Worm (Caenorhabditis elegans) whole organism, L2 larva: ENCODE results near the gene K08D9.6.

ENCODE experiments used
- C34F6.9 ChIP-seq: fragments of 150-350 bp; optimal IDR thresholded peaks from 2 replicates; lab custom pipeline; 2014; ENCODE audit warnings: missing biosample characterization, missing genetic modification characterization
- F13H6.1 ChIP-seq: sonication (generic microtip); optimal IDR thresholded peaks from 2 replicates; lab custom pipeline; 2016; ENCODE audit warnings: missing genetic modification characterization, missing compliant biosample characterization
- R02D3.7 ChIP-seq: fragments of 150-350 bp; optimal IDR thresholded peaks from 2 replicates; lab custom pipeline; 2014; ENCODE audit warnings: missing biosample characterization, missing genetic modification characterization
- Y55F3AM.14 ChIP-seq: fragments of 200-800 bp; sonication (Bioruptor generic); optimal IDR thresholded peaks from 2 replicates; lab custom pipeline; 2018; ENCODE audit warnings: mild to moderate bottlenecking, missing genetic modification characterization, missing compliant biosample characterization
- ZK546.5 ChIP-seq: sonication (generic microtip); optimal IDR thresholded peaks from 2 replicates; lab custom pipeline; 2017; ENCODE audit warnings: missing biosample characterization, missing genetic modification characterization
- ama-1 ChIP-seq: fragments of 150-350 bp; optimal IDR thresholded peaks from 2 replicates; lab custom pipeline; 2018; ENCODE audit warnings: inconsistent platforms
- blmp-1 ChIP-seq: sonication (generic microtip); optimal IDR thresholded peaks from 2 replicates; lab custom pipeline; 2017; ENCODE audit warnings: missing genetic modification characterization, mild to moderate bottlenecking, missing compliant biosample characterization, antibody characterized with exemption, moderate library complexity; ENCODE audit not compliant: insufficient read depth
- ceh-16 ChIP-seq: fragments of 150-350 bp; optimal IDR thresholded peaks from 2 replicates; lab custom pipeline; 2014; ENCODE audit warnings: missing biosample characterization, missing genetic modification characterization
- crh-2 ChIP-seq: sonication (generic microtip); optimal IDR thresholded peaks from 2 replicates; lab custom pipeline; 2017; ENCODE audit warnings: missing biosample characterization, missing genetic modification characterization
- egl-27 ChIP-seq: sonication (generic microtip); optimal IDR thresholded peaks from 3 replicates; lab custom pipeline; 2017; ENCODE audit warnings: missing biosample characterization, missing genetic modification reagents, missing genetic modification characterization
- fos-1 ChIP-seq: fragments of 150-350 bp; optimal IDR thresholded peaks from 2 replicates; lab custom pipeline; 2014; ENCODE audit warnings: missing biosample characterization, missing genetic modification characterization
- gmeb-1 ChIP-seq: fragments of 150-350 bp; optimal IDR thresholded peaks from 2 replicates; lab custom pipeline; 2014; ENCODE audit warnings: missing biosample characterization, missing genetic modification characterization
- lin-11 ChIP-seq: fragments of 150-350 bp; sonication (generic microtip); optimal IDR thresholded peaks from 2 replicates; lab custom pipeline; 2014; ENCODE audit warnings: missing biosample characterization, missing genetic modification characterization, inconsistent platforms, mixed read lengths
- lin-13 ChIP-seq: fragments of 150-350 bp; optimal IDR thresholded peaks from 2 replicates; lab custom pipeline; 2014; ENCODE audit warnings: missing biosample characterization, missing genetic modification reagents, missing genetic modification characterization
- lsy-2 ChIP-seq, 2 experiments: fragments of 150-350 bp in 1 of 2; sonication (generic microtip) in 1 of 2; optimal IDR thresholded peaks; 2 replicates each; lab custom pipeline; 2014 to 2017; ENCODE audit warnings: missing biosample characterization in 2 of 2, missing genetic modification characterization in 2 of 2
- mbf-1 ChIP-seq: sonication (generic microtip); optimal IDR thresholded peaks from 2 replicates; lab custom pipeline; 2017; ENCODE audit warnings: missing biosample characterization, missing genetic modification characterization
- mdl-1 ChIP-seq, 2 experiments: fragments of 150-350 bp in 1 of 2; sonication (generic microtip) in 1 of 2; optimal IDR thresholded peaks; 2 replicates each; lab custom pipeline; 2017; ENCODE audit warnings: missing biosample characterization in 2 of 2, missing genetic modification characterization in 2 of 2
- nhr-11 ChIP-seq: fragments of 150-350 bp; optimal IDR thresholded peaks from 2 replicates; lab custom pipeline; 2014; ENCODE audit warnings: missing biosample characterization, missing genetic modification characterization
- nhr-12 ChIP-seq: fragments of 150-350 bp; optimal IDR thresholded peaks from 2 replicates; lab custom pipeline; 2014; ENCODE audit warnings: missing biosample characterization, missing genetic modification characterization
- nhr-23 ChIP-seq: fragments of 150-350 bp; optimal IDR thresholded peaks from 2 replicates; lab custom pipeline; 2014; ENCODE audit warnings: missing biosample characterization, missing genetic modification reagents, missing genetic modification characterization
- nhr-237 ChIP-seq: fragments of 150-350 bp; optimal IDR thresholded peaks from 2 replicates; lab custom pipeline; 2014; ENCODE audit warnings: missing biosample characterization, missing genetic modification characterization
- nhr-25 ChIP-seq: fragments of 150-350 bp; sonication (generic microtip); optimal IDR thresholded peaks from 3 replicates; lab custom pipeline; 2014; ENCODE audit warnings: missing biosample characterization, missing genetic modification characterization
- nhr-77 ChIP-seq: fragments of 150-350 bp; optimal IDR thresholded peaks from 2 replicates; lab custom pipeline; 2014; ENCODE audit warnings: missing biosample characterization, missing genetic modification characterization
- peb-1 ChIP-seq: fragments of 150-350 bp; optimal IDR thresholded peaks from 2 replicates; lab custom pipeline; 2014; ENCODE audit warnings: missing biosample characterization, missing genetic modification characterization
- sem-4 ChIP-seq: fragments of 150-350 bp; optimal IDR thresholded peaks from 2 replicates; lab custom pipeline; 2014; ENCODE audit warnings: missing biosample characterization, missing genetic modification reagents, missing genetic modification characterization
- sma-9 ChIP-seq, 2 experiments: fragments of 150-350 bp in 1 of 2; sonication (generic microtip) in 1 of 2; optimal IDR thresholded peaks; 2 replicates each; lab custom pipeline; 2014 to 2016; ENCODE audit warnings: missing genetic modification characterization in 2 of 2, mild to moderate bottlenecking in 1 of 2, missing biosample characterization in 1 of 2, missing compliant biosample characterization in 1 of 2, missing genetic modification reagents in 1 of 2, moderate library complexity in 1 of 2
- unc-39 ChIP-seq: fragments of 150-350 bp; optimal IDR thresholded peaks from 2 replicates; lab custom pipeline; 2014; ENCODE audit warnings: missing biosample characterization, missing genetic modification characterization
- unc-55 ChIP-seq: fragments of 150-350 bp; sonication (generic microtip); optimal IDR thresholded peaks from 3 replicates; lab custom pipeline; 2014; ENCODE audit warnings: missing biosample characterization, missing genetic modification reagents, missing genetic modification characterization
- unc-62 ChIP-seq: fragments of 150-350 bp; optimal IDR thresholded peaks from 2 replicates; lab custom pipeline; 2014; ENCODE audit warnings: missing biosample characterization, missing genetic modification reagents, missing genetic modification characterization
- zag-1 ChIP-seq: fragments of 150-350 bp; optimal IDR thresholded peaks from 2 replicates; lab custom pipeline; 2014; ENCODE audit warnings: missing biosample characterization, missing genetic modification characterization
- ztf-11 ChIP-seq: sonication (generic microtip); optimal IDR thresholded peaks from 2 replicates; lab custom pipeline; 2017; ENCODE audit warnings: missing biosample characterization, missing genetic modification characterization

The K08D9.6 gene

DNA sequence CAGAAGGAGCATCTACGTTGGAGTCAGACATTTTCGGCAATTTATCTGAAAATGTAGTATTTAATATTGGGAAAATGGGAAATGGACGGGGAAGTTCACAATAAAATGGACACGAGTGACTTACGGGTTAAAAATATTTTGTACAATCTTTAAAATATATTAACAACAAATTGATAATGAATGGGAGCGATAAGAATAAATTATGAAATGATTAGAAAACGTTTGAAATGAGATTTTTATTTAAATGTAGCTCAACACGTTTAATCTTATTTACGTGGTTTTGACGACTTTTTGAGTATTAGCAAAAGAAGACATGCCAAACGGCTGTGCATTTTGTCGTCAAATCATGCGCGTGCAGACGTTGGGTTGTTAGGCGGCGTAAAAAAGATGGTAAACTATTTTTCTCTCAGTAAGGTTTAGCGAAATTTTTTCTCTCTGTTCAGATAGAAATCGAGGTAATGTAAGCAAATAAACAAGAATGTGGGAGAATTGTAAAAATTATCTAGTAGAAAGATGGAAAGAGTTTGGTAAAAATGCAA is 43.4 kb upstream of the K08D9.6 start, which contains the start of gene fbxa-64:
TSS of gene fbxa-64 (minus strand) at position 51 of the 539 bp plus-strand sequence.
- TF ChIP-seq lsy-2 (tag; optimal IDR thresholded peaks at IDR 0.05; lab: Kevin White, UChicago) = peak in 1 of 2 experiments; percentile 18
- peak; percentile 9 for TF ChIP-seq C34F6.9 (tag; lab: Kevin White, UChicago)
- TF ChIP-seq nhr-25 (tag; lab: Kevin White, UChicago) = no peak

DNA sequence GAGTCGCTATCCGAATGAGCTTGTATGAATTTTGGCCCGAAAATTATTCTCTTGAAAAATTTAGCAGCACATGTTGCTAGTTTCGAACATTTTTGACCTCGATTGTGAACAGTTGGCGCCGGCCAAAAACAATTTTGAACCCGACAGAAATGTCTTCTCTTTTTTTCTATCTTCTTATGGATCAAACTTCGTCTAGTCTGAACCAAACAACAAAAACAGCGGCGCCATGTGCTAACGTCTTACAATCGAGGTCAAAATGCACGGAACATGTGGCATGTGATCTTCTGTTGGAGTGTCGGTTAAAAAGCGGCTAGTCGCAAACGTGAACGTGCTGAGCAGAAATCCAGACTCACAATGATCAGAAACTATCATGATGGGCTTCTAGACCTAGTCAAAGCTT is 41.4 kb upstream of the K08D9.6 start:
- TF ChIP-seq R02D3.7 (tag; lab: Kevin White, UChicago) (no peak), ztf-11 (tag; lab: Kevin White, UChicago) (no peak), F13H6.1 (tag; lab: Kevin White, UChicago) (peak; percentile 80), sma-9 (GFP tag; optimal IDR thresholded peaks at IDR 0.05; lab: Kevin White, UChicago) (peak; percentile 92), sma-9 (tag; optimal IDR thresholded peaks at IDR 0.05; lab: Kevin White, UChicago) (no peak), mbf-1 (tag; lab: Kevin White, UChicago) (no peak), sem-4 (peak; percentile 4)

DNA sequence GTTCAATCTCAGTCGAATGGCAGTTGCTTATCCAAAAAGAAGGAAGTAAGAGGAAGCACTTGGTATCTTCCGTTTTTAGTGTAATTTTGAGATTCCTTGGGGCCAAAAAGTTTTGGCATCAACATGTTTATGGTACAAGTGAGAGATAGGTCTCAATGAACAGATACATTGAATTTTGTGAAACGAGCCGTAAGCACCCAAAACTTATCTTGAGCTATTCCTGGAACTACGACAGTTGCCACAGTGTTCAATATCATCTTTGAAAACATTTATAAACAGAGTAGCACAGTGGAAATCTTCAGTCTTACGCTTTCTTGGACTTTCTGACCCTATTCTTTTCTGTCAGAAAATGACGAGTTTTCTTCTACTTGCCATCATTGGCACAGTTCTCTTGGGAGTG is 40.2 kb upstream of the K08D9.6 start, which contains the start of gene T28A11.3:
TSS of gene T28A11.3 (plus strand) at position 301 of the 400 bp plus-strand sequence.
- no peak for TF ChIP-seq blmp-1 (tag; lab: Kevin White, UChicago)
- no peak for TF ChIP-seq ceh-16
- no peak for TF ChIP-seq egl-27 (tag; lab: Kevin White, UChicago)

DNA sequence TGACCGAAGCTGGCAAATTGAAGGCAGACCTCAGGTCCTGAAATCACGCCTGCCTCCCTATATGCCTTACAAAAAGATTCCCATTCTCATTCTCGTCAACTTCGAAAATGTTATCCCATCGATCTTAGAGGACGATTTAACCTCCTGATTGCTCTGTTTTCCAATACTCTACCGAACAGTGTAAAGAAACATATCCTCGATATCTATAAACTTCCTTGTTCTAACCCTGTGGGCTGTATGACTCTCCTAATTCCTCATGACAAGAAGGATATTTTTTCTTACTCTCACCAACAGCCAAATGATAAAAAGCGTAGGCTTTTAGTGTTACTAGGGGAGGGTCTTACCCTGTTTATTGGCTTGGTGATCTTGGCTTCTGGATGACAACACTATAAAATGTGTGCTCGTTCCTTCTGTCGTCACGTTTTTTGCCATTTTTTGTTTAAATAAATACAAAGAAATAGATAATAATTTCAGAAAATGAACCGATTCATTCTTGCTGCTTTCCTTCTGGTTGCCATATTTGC is 38.9 kb upstream of the K08D9.6 start, which contains the start of gene T28A11.4:
TSS of gene T28A11.4 (plus strand) at position 474 of the 524 bp plus-strand sequence.
- no peak for TF ChIP-seq unc-62 (GFP tag; lab: Kevin White, UChicago)
- TF ChIP-seq ama-1 = no peak
- TF ChIP-seq ZK546.5 (tag; lab: Kevin White, UChicago) = no peak
- no peak for TF ChIP-seq lsy-2 (tag; optimal IDR thresholded peaks at IDR 0.05; lab: Kevin White, UChicago)
- TF ChIP-seq fos-1 (tag; lab: Kevin White, UChicago) = no peak
- TF ChIP-seq unc-55 (GFP tag; lab: Kevin White, UChicago) = no peak
- no peak for TF ChIP-seq lin-13 (GFP tag; lab: Kevin White, UChicago)
- TF ChIP-seq lin-11 (tag; lab: Kevin White, UChicago) = no peak
- no peak for TF ChIP-seq unc-39 (tag; lab: Kevin White, UChicago)

DNA sequence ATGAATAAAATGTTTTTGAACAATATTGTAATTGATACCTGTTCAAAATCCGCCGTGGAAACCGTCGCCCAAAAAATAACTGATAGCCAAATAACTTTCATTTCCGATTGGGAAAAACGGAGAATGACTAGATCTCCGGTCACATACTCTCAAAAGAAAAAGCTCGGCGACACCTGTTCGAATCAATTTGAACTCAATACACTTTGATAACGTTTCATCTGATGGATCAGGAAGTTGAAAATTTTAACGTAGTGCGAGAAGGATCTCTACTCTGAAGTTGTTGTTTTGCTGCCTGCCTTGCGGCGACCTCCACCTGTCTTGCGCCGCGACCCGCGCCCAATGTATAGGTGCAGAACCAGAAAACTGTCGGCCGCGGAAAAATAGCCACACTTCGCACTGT is 38.4 kb upstream of the K08D9.6 start, which contains the start of gene T28A11.20:
TSS of gene T28A11.20 (minus strand) at position 101 of the 400 bp plus-strand sequence.
- no peak for TF ChIP-seq nhr-25 (tag; lab: Kevin White, UChicago)
- TF ChIP-seq nhr-23 (tag; lab: Kevin White, UChicago) = no peak
- no peak for TF ChIP-seq zag-1 (tag; lab: Kevin White, UChicago)

DNA sequence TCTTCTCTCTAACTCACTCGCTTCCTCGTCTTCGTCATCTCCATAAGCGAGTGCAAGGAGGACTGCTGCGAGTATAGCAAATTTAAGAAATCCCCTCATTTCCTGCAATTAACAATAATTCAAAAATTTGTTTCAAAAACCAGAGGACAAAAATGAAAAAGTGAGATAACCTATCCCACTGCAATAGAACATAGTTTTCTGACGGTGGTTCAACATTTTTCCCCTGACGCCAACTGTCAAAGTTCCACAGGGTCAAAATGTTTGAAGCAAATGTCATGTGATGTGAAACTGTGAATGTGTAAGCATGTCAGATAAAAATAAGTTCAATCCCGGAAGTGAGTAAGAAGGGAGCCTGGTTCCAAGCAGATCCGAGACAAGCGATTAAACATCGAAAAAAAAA is 34.6 kb upstream of the K08D9.6 start, which contains the start of gene T28A11.19:
TSS of gene T28A11.19 (minus strand) at position 108 of the 400 bp plus-strand sequence.
- TF ChIP-seq mdl-1 (tag; optimal IDR thresholded peaks at IDR 0.05; lab: Kevin White, UChicago) = no peak
- peak; percentile 33 for TF ChIP-seq sma-9 (GFP tag; optimal IDR thresholded peaks at IDR 0.05; lab: Kevin White, UChicago)
- no peak for TF ChIP-seq sma-9 (tag; optimal IDR thresholded peaks at IDR 0.05; lab: Kevin White, UChicago)
- no peak for TF ChIP-seq sem-4
- TF ChIP-seq, all 48 proteins: peak for 1

DNA sequence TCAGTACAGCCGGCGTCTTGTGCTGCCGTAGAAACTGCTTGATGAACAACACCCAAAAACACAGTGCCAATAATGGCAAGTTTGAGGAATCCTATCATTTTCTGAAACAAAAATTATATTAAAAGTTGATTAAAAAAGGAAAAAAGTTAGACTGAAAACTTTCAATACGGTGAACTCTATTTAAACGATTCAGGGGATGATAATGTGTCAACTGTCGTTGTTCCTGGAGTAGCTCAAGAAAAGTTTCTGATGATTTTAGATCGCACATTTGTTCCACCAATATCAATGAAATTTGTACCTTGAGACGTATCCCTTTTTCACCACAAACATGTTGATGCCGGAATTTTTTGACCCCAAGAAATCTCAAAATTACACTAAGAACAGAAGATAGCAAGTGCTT is 33.2 kb upstream of the K08D9.6 start, which contains the start of gene T28A11.18:
TSS of gene T28A11.18 (minus strand) at position 101 of the 400 bp plus-strand sequence.
- TF ChIP-seq lin-13 (GFP tag; lab: Kevin White, UChicago) = no peak
- TF ChIP-seq nhr-12 = no peak
- no peak for TF ChIP-seq unc-39 (tag; lab: Kevin White, UChicago)
- TF ChIP-seq C34F6.9 (tag; lab: Kevin White, UChicago) = no peak
- TF ChIP-seq ztf-11 (tag; lab: Kevin White, UChicago) = no peak
- no peak for TF ChIP-seq peb-1 (tag; lab: Kevin White, UChicago)
- TF ChIP-seq crh-2 (tag; lab: Kevin White, UChicago) = no peak
- TF ChIP-seq nhr-77 = no peak
- no peak for TF ChIP-seq egl-27 (tag; lab: Kevin White, UChicago)
- TF ChIP-seq Y55F3AM.14 = no peak
- no peak for TF ChIP-seq nhr-11 (tag; lab: Kevin White, UChicago)
- TF ChIP-seq nhr-237 (tag; lab: Kevin White, UChicago) = no peak
- TF ChIP-seq gmeb-1 (tag; lab: Kevin White, UChicago) = no peak
- TF ChIP-seq nhr-23 (tag; lab: Kevin White, UChicago) = no peak
- no peak for TF ChIP-seq mbf-1 (tag; lab: Kevin White, UChicago)
